Worm (Caenorhabditis elegans) whole organism, L3 larva: ENCODE measurements around the gene C44F1.1.

ENCODE experiments used
- R02D3.7 ChIP-seq: fragments of 150-350 bp; optimal IDR thresholded peaks from 2 replicates; lab custom pipeline; 2014; ENCODE audit warnings: missing biosample characterization, missing genetic modification characterization
- ZK546.5 ChIP-seq: sonication (generic microtip); optimal IDR thresholded peaks from 2 replicates; lab custom pipeline; 2017; ENCODE audit warnings: missing biosample characterization, missing genetic modification characterization
- aly-2 ChIP-seq: fragments of 150-350 bp; optimal IDR thresholded peaks from 2 replicates; lab custom pipeline; 2014; ENCODE audit warnings: missing biosample characterization, missing genetic modification characterization
- ama-1 ChIP-seq: fragments of 150-350 bp; optimal IDR thresholded peaks from 2 replicates; lab custom pipeline; 2018
- ceh-16 ChIP-seq: sonication (generic microtip); optimal IDR thresholded peaks from 2 replicates; lab custom pipeline; 2017; ENCODE audit warnings: missing biosample characterization, missing genetic modification characterization
- ceh-28 ChIP-seq: fragments of 150-350 bp; optimal IDR thresholded peaks from 2 replicates; lab custom pipeline; 2014; ENCODE audit warnings: missing biosample characterization, missing genetic modification reagents, missing genetic modification characterization
- ceh-82 ChIP-seq: fragments of 150-350 bp; optimal IDR thresholded peaks from 2 replicates; lab custom pipeline; 2014; ENCODE audit warnings: missing biosample characterization, missing genetic modification characterization
- ceh-9 ChIP-seq: sonication (generic microtip); optimal IDR thresholded peaks from 2 replicates; lab custom pipeline; 2018; ENCODE audit warnings: missing biosample characterization, missing genetic modification characterization
- daf-12 ChIP-seq: fragments of 150-350 bp; optimal IDR thresholded peaks from 2 replicates; lab custom pipeline; 2014; ENCODE audit warnings: missing biosample characterization, missing genetic modification reagents, missing genetic modification characterization
- egl-27 ChIP-seq: sonication (generic microtip); optimal IDR thresholded peaks from 4 replicates; lab custom pipeline; 2017; ENCODE audit warnings: missing biosample characterization, missing genetic modification reagents, missing genetic modification characterization
- egl-5 ChIP-seq: fragments of 150-350 bp; optimal IDR thresholded peaks from 2 replicates; lab custom pipeline; 2017; ENCODE audit warnings: missing biosample characterization, missing genetic modification reagents, missing genetic modification characterization, inconsistent platforms
- elt-1 ChIP-seq: fragments of 150-350 bp; optimal IDR thresholded peaks from 2 replicates; lab custom pipeline; 2014; ENCODE audit warnings: missing biosample characterization, missing genetic modification characterization
- elt-2 ChIP-seq: sonication (generic microtip); optimal IDR thresholded peaks from 2 replicates; lab custom pipeline; 2016; ENCODE audit warnings: missing genetic modification reagents, mild to moderate bottlenecking, missing genetic modification characterization, missing compliant biosample characterization
- elt-3 ChIP-seq, 3 experiments: fragments of 150-350 bp in 1 of 3; sonication (generic microtip) in 2 of 3; optimal IDR thresholded peaks; 2 replicates in 2 of 3; 4 replicates in 1 of 3; lab custom pipeline; 2014 to 2017; ENCODE audit warnings: missing biosample characterization in 3 of 3, missing genetic modification characterization in 3 of 3
- eor-1 ChIP-seq, 2 experiments: fragments of 150-350 bp; optimal IDR thresholded peaks; 2 replicates each; lab custom pipeline; 2014 to 2018; ENCODE audit warnings: missing biosample characterization in 2 of 2, missing genetic modification characterization in 2 of 2
- fkh-10 ChIP-seq: sonication (generic microtip); optimal IDR thresholded peaks from 2 replicates; lab custom pipeline; 2017; ENCODE audit warnings: missing biosample characterization, missing genetic modification reagents, missing genetic modification characterization
- fkh-2 ChIP-seq: fragments of 150-350 bp; optimal IDR thresholded peaks from 2 replicates; lab custom pipeline; 2014; ENCODE audit warnings: missing biosample characterization, missing genetic modification reagents, missing genetic modification characterization
- fos-1 ChIP-seq: fragments of 150-350 bp; optimal IDR thresholded peaks from 2 replicates; lab custom pipeline; 2014; ENCODE audit warnings: missing biosample characterization, missing genetic modification characterization
- hmg-11 ChIP-seq: sonication (generic microtip); optimal IDR thresholded peaks from 2 replicates; lab custom pipeline; 2016; ENCODE audit warnings: missing genetic modification characterization, missing compliant biosample characterization
- jun-1 ChIP-seq: fragments of 150-350 bp; optimal IDR thresholded peaks from 2 replicates; lab custom pipeline; 2014; ENCODE audit warnings: missing biosample characterization, missing genetic modification reagents, missing genetic modification characterization
- lin-15B ChIP-seq: fragments of 150-350 bp; optimal IDR thresholded peaks from 2 replicates; lab custom pipeline; 2014; ENCODE audit warnings: missing biosample characterization, missing genetic modification characterization
- lin-39 ChIP-seq: fragments of 150-350 bp; optimal IDR thresholded peaks from 2 replicates; lab custom pipeline; 2018; ENCODE audit warnings: missing biosample characterization, missing genetic modification reagents, missing genetic modification characterization
- lsy-12 ChIP-seq: sonication (generic microtip); optimal IDR thresholded peaks from 2 replicates; lab custom pipeline; 2016; ENCODE audit warnings: mild to moderate bottlenecking, missing genetic modification characterization, missing compliant biosample characterization
- mdl-1 ChIP-seq: fragments of 150-350 bp; optimal IDR thresholded peaks from 2 replicates; lab custom pipeline; 2014; ENCODE audit warnings: missing biosample characterization, missing genetic modification characterization
- mml-1 ChIP-seq: fragments of 150-350 bp; sonication (generic microtip); optimal IDR thresholded peaks from 3 replicates; lab custom pipeline; 2014; ENCODE audit warnings: missing biosample characterization, missing genetic modification characterization
- nfya-1 ChIP-seq: sonication (generic microtip); optimal IDR thresholded peaks from 2 replicates; lab custom pipeline; 2017; ENCODE audit warnings: missing genetic modification characterization, mild to moderate bottlenecking, missing compliant biosample characterization, antibody characterized with exemption, moderate library complexity; ENCODE audit not compliant: insufficient read depth
- nhr-11 ChIP-seq: fragments of 150-350 bp; optimal IDR thresholded peaks from 2 replicates; lab custom pipeline; 2014; ENCODE audit warnings: missing biosample characterization, missing genetic modification characterization
- nhr-12 ChIP-seq: fragments of 150-350 bp; optimal IDR thresholded peaks from 2 replicates; lab custom pipeline; 2014; ENCODE audit warnings: missing biosample characterization, missing genetic modification characterization
- nhr-23 ChIP-seq: fragments of 150-350 bp; optimal IDR thresholded peaks from 2 replicates; lab custom pipeline; 2014; ENCODE audit warnings: missing biosample characterization, missing genetic modification reagents, missing genetic modification characterization
- nhr-237 ChIP-seq: fragments of 150-350 bp; optimal IDR thresholded peaks from 2 replicates; lab custom pipeline; 2014; ENCODE audit warnings: missing biosample characterization, missing genetic modification characterization
- nhr-25 ChIP-seq: sonication (generic microtip); optimal IDR thresholded peaks from 2 replicates; lab custom pipeline; 2017; ENCODE audit warnings: missing biosample characterization, missing genetic modification characterization
- nhr-28 ChIP-seq: fragments of 150-350 bp; optimal IDR thresholded peaks from 2 replicates; lab custom pipeline; 2014; ENCODE audit warnings: missing biosample characterization, missing genetic modification characterization
- nhr-43 ChIP-seq: sonication (generic microtip); optimal IDR thresholded peaks from 2 replicates; lab custom pipeline; 2016; ENCODE audit warnings: mild to moderate bottlenecking, missing genetic modification characterization, missing compliant biosample characterization; ENCODE audit not compliant: poor library complexity, severe bottlenecking
- nhr-67 ChIP-seq: fragments of 150-350 bp; optimal IDR thresholded peaks from 2 replicates; lab custom pipeline; 2014; ENCODE audit warnings: missing biosample characterization, missing genetic modification characterization
- nhr-76 ChIP-seq: fragments of 150-350 bp; sonication (generic microtip); optimal IDR thresholded peaks from 5 replicates; lab custom pipeline; 2014; ENCODE audit warnings: missing biosample characterization, missing genetic modification characterization
- nhr-77 ChIP-seq: fragments of 150-350 bp; optimal IDR thresholded peaks from 2 replicates; lab custom pipeline; 2014; ENCODE audit warnings: missing biosample characterization, missing genetic modification characterization
- pha-4 ChIP-seq: fragments of 150-350 bp; optimal IDR thresholded peaks from 2 replicates; lab custom pipeline; 2014; ENCODE audit warnings: missing biosample characterization, missing genetic modification reagents, missing genetic modification characterization
- pqm-1 ChIP-seq: fragments of 150-350 bp; optimal IDR thresholded peaks from 2 replicates; lab custom pipeline; 2017; ENCODE audit warnings: missing biosample characterization, missing genetic modification characterization, inconsistent platforms
- sea-2 ChIP-seq: fragments of 150-350 bp; sonication (generic microtip); optimal IDR thresholded peaks from 4 replicates; lab custom pipeline; 2014; ENCODE audit warnings: missing biosample characterization, missing genetic modification reagents, missing genetic modification characterization
- skn-1 ChIP-seq: fragments of 150-350 bp; optimal IDR thresholded peaks from 2 replicates; lab custom pipeline; 2014; ENCODE audit warnings: missing biosample characterization, missing genetic modification characterization
- snpc-4 ChIP-seq: fragments of 150-350 bp; optimal IDR thresholded peaks from 2 replicates; lab custom pipeline; 2014; ENCODE audit warnings: missing biosample characterization, missing genetic modification characterization
- tbx-2 ChIP-seq: sonication (generic microtip); optimal IDR thresholded peaks from 2 replicates; lab custom pipeline; 2016; ENCODE audit warnings: mild to moderate bottlenecking, missing genetic modification characterization, missing compliant biosample characterization
- unc-39 ChIP-seq: sonication (generic microtip); optimal IDR thresholded peaks from 4 replicates; lab custom pipeline; 2017; ENCODE audit warnings: missing biosample characterization, missing genetic modification characterization
- unc-62 ChIP-seq: fragments of 150-350 bp; sonication (generic microtip); optimal IDR thresholded peaks from 4 replicates; lab custom pipeline; 2014; ENCODE audit warnings: missing biosample characterization, missing genetic modification reagents, missing genetic modification characterization
- zag-1 ChIP-seq: fragments of 150-350 bp; optimal IDR thresholded peaks from 2 replicates; lab custom pipeline; 2014; ENCODE audit warnings: missing biosample characterization, missing genetic modification characterization
- ztf-11 ChIP-seq: fragments of 150-350 bp; optimal IDR thresholded peaks from 2 replicates; lab custom pipeline; 2014; ENCODE audit warnings: missing biosample characterization, missing genetic modification characterization
- ztf-4 ChIP-seq: fragments of 150-350 bp; optimal IDR thresholded peaks from 2 replicates; lab custom pipeline; 2014; ENCODE audit warnings: missing biosample characterization, missing genetic modification characterization

The C44F1.1 gene

DNA sequence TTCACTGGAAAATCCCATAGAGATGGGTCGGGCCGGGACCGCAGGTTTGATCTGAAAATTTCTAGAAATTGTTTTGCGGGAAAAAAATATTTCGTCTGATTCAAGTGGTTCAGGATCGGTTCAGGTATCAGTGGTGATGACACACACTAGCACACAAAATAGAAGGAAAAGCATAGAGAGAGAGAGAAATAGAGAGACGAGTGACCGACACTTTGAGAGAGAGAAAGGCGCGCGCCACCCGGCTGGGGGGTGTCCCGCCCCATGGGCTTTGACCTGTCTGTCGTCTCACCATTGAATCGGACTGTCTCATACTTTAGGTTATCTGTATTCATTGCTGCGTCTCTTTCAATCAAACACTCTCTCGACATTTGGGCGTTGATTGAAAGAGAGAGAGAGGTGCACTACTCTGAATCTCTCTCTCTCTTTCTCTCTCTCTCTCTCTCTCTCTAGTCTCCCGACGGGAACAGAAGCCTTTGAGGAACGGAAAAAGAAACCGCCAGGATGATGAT is 21.1 kb upstream of the C44F1.1 start, which contains the start of gene acy-3:
Gene acy-3, minus strand, starts transcription at position 51 of the 509 bp plus-strand sequence.
- TF ChIP-seq nhr-12 (tag; lab: Kevin White, UChicago): no peak
- TF ChIP-seq daf-12 (tag; lab: Kevin White, UChicago): no peak
- TF ChIP-seq elt-2 (tag; lab: Kevin White, UChicago): peak; percentile 52
- TF ChIP-seq fos-1 (tag; lab: Kevin White, UChicago): no peak
- TF ChIP-seq mml-1 (tag; lab: Kevin White, UChicago): no peak
- TF ChIP-seq aly-2 (tag; lab: Kevin White, UChicago): no peak
- no peak for TF ChIP-seq ZK546.5 (tag; lab: Kevin White, UChicago)
- TF ChIP-seq lin-39 (tag; lab: Kevin White, UChicago): no peak
- TF ChIP-seq ztf-4 (tag; lab: Kevin White, UChicago): no peak
- no peak for TF ChIP-seq tbx-2
- TF ChIP-seq ztf-11 (tag; lab: Kevin White, UChicago): no peak
- TF ChIP-seq skn-1 (tag; lab: Kevin White, UChicago): no peak
- peak; percentile 72 for TF ChIP-seq pha-4 (tag; lab: Kevin White, UChicago)
- no peak for TF ChIP-seq jun-1 (tag; lab: Kevin White, UChicago)
- TF ChIP-seq fkh-2 (tag; lab: Kevin White, UChicago): no peak
- TF ChIP-seq fkh-10 (GFP tag; lab: Kevin White, UChicago): no peak
- TF ChIP-seq nfya-1 (tag; lab: Kevin White, UChicago): peak; percentile 75
- no peak for TF ChIP-seq nhr-237 (tag; lab: Kevin White, UChicago)
- no peak for TF ChIP-seq ama-1 (lab: Kevin White, UChicago)
- peak; percentile 49 for TF ChIP-seq unc-62 (GFP tag; lab: Kevin White, UChicago)
- no peak for TF ChIP-seq mdl-1 (tag; lab: Kevin White, UChicago)
- TF ChIP-seq egl-5 (tag; lab: Kevin White, UChicago): no peak
- no peak for TF ChIP-seq ceh-16
- no peak for TF ChIP-seq eor-1 (tag; optimal IDR thresholded peaks at IDR 0.05; lab: Kevin White, UChicago)
- no peak for TF ChIP-seq elt-1
- TF ChIP-seq elt-3 (tag; optimal IDR thresholded peaks at IDR 0.05; lab: Kevin White, UChicago): no peak
- peak; percentile 66 for TF ChIP-seq nhr-43 (tag; lab: Kevin White, UChicago)
- no peak for TF ChIP-seq ceh-82 (tag; lab: Kevin White, UChicago)
- TF ChIP-seq ceh-9 (tag; lab: Kevin White, UChicago): no peak
- peak; percentile 43 for TF ChIP-seq pqm-1 (tag; lab: Kevin White, UChicago)
- no peak for TF ChIP-seq lin-15B
- no peak for TF ChIP-seq R02D3.7
- TF ChIP-seq nhr-77 (tag; lab: Kevin White, UChicago): no peak
- no peak for TF ChIP-seq unc-39
- no peak for TF ChIP-seq nhr-67
- TF ChIP-seq nhr-23 (tag; lab: Kevin White, UChicago): peak; percentile 69
- no peak for TF ChIP-seq zag-1
- no peak for TF ChIP-seq nhr-76
- peak; percentile 22 for TF ChIP-seq lsy-12 (tag; lab: Kevin White, UChicago)
- TF ChIP-seq egl-27 (tag; lab: Kevin White, UChicago): no peak
- TF ChIP-seq nhr-11: no peak
- peak; percentile 48 for TF ChIP-seq ceh-28 (tag; lab: Kevin White, UChicago)
- TF ChIP-seq snpc-4 (tag; lab: Kevin White, UChicago): peak; percentile 45
- TF ChIP-seq sea-2 (GFP tag; lab: Kevin White, UChicago): no peak
- TF ChIP-seq hmg-11 (tag; lab: Kevin White, UChicago): peak; percentile 24
- no peak for TF ChIP-seq nhr-28 (tag; lab: Kevin White, UChicago)
- peak; percentile 5 for TF ChIP-seq nhr-25 (tag; lab: Kevin White, UChicago)
